Fruit fly (Drosophila melanogaster) whole organism, wandering third instar larva: Measurements from ENCODE around the gene Mip.

ENCODE experiments used
- Abd-B ChIP-seq: fragments of >200 bp; optimal IDR thresholded peaks from 2 replicates; lab custom pipeline; 2017; ENCODE audit warnings: missing biosample characterization, missing genetic modification characterization
- CG32264 ChIP-seq: fragments of 200-800 bp; sonication (Bioruptor generic); optimal IDR thresholded peaks from 2 replicates; lab custom pipeline; 2016; ENCODE audit warnings: missing biosample characterization, missing genetic modification characterization
- CG9705 ChIP-seq: fragments of 200-800 bp; sonication (Bioruptor generic); optimal IDR thresholded peaks from 2 replicates; lab custom pipeline; 2018; ENCODE audit warnings: missing biosample characterization, mild to moderate bottlenecking, missing genetic modification characterization
- CrebA ChIP-seq: fragments of 200-800 bp; sonication (Bioruptor generic); optimal IDR thresholded peaks from 2 replicates; lab custom pipeline; 2016; ENCODE audit warnings: missing biosample characterization, mild to moderate bottlenecking, missing genetic modification characterization, borderline replicate concordance
- Dfd ChIP-seq: fragments of >200 bp; optimal IDR thresholded peaks from 2 replicates; lab custom pipeline; 2017; ENCODE audit warnings: missing biosample characterization, missing genetic modification characterization
- Dif ChIP-seq: fragments of 200-275, 200-300 bp; sonication (Bioruptor generic); optimal IDR thresholded peaks from 2 replicates; lab custom pipeline; 2018; ENCODE audit warnings: missing biosample characterization, missing genetic modification characterization; ENCODE audit not compliant: partially characterized antibody
- GATAd ChIP-seq: sonication (Bioruptor generic); optimal IDR thresholded peaks from 2 replicates; lab custom pipeline; 2016; ENCODE audit warnings: missing biosample characterization, missing genetic modification characterization
- HLH106 ChIP-seq: fragments of 200-800 bp; optimal IDR thresholded peaks from 3 replicates; lab custom pipeline; 2019; ENCODE audit warnings: missing biosample characterization, mild to moderate bottlenecking, missing genetic modification characterization, moderate library complexity
- Hnf4 ChIP-seq: fragments of 200-800 bp; sonication (Bioruptor generic); optimal IDR thresholded peaks from 2 replicates; lab custom pipeline; 2016; ENCODE audit warnings: missing biosample characterization, mild to moderate bottlenecking, missing genetic modification characterization
- Hr78 ChIP-seq: fragments of >200 bp; optimal IDR thresholded peaks from 2 replicates; lab custom pipeline; 2017; ENCODE audit warnings: missing biosample characterization, missing genetic modification characterization
- Hr83 ChIP-seq: fragments of 200-300 bp; sonication (Bioruptor generic); optimal IDR thresholded peaks from 2 replicates; lab custom pipeline; 2016; ENCODE audit warnings: missing biosample characterization, mild to moderate bottlenecking, missing genetic modification characterization, moderate library complexity; ENCODE audit not compliant: poor library complexity, severe bottlenecking
- Jra ChIP-seq: sonication (Bioruptor generic); optimal IDR thresholded peaks from 2 replicates; lab custom pipeline; 2016; ENCODE audit warnings: missing biosample characterization, missing genetic modification characterization
- Mio ChIP-seq: sonication (Bioruptor generic); optimal IDR thresholded peaks from 2 replicates; lab custom pipeline; 2016; ENCODE audit warnings: missing biosample characterization, missing genetic modification characterization
- Myc ChIP-seq: fragments of >200 bp; optimal IDR thresholded peaks from 2 replicates; lab custom pipeline; 2017
- N ChIP-seq: fragments of >200 bp; optimal IDR thresholded peaks from 2 replicates; lab custom pipeline; 2018; ENCODE audit warnings: missing biosample characterization, missing external identifiers, missing genetic modification characterization
- OdsH ChIP-seq: fragments of 200-800 bp; sonication (Bioruptor generic); optimal IDR thresholded peaks from 2 replicates; lab custom pipeline; 2016; ENCODE audit warnings: missing biosample characterization, mild to moderate bottlenecking, missing genetic modification characterization
- Rel ChIP-seq, 2 experiments: fragments of 200-800 bp; sonication (Bioruptor generic) in 1 of 2; optimal IDR thresholded peaks; 2 replicates in 1 of 2; 3 replicates in 1 of 2; lab custom pipeline; 2016 to 2019; ENCODE audit warnings: mild to moderate bottlenecking in 2 of 2, missing biosample characterization in 2 of 2, missing genetic modification characterization in 2 of 2, moderate library complexity in 1 of 2
- Sp1 ChIP-seq: fragments of 200-800 bp; sonication (Bioruptor generic); optimal IDR thresholded peaks from 3 replicates; lab custom pipeline; 2019; ENCODE audit warnings: missing biosample characterization, mild to moderate bottlenecking, missing genetic modification characterization, moderate library complexity
- Vsx2 ChIP-seq: fragments of 200-300, 225-300 bp; sonication (Bioruptor generic); optimal IDR thresholded peaks from 2 replicates; lab custom pipeline; 2018; ENCODE audit warnings: missing biosample characterization, missing genetic modification characterization; ENCODE audit not compliant: partially characterized antibody
- br ChIP-seq: fragments of 200-800 bp; sonication (Bioruptor generic); optimal IDR thresholded peaks from 2 replicates; lab custom pipeline; 2016; ENCODE audit warnings: missing biosample characterization, missing genetic modification characterization
- brk ChIP-seq: fragments of 200-800 bp; sonication (Bioruptor generic); optimal IDR thresholded peaks from 2 replicates; lab custom pipeline; 2016; ENCODE audit warnings: missing biosample characterization, mild to moderate bottlenecking, missing genetic modification characterization
- dl ChIP-seq, 2 experiments: fragments of 175-275, 200-275 bp in 1 of 2; fragments of 200-275 bp in 1 of 2; sonication (Bioruptor generic); optimal IDR thresholded peaks; lab custom pipeline; 2018; ENCODE audit warnings: mild to moderate bottlenecking in 2 of 2, missing biosample characterization in 2 of 2, missing genetic modification characterization in 2 of 2, moderate library complexity in 2 of 2; ENCODE audit not compliant: partially characterized antibody in 2 of 2, insufficient read depth in 1 of 2
- dmrt93B ChIP-seq: fragments of 200-800 bp; sonication (Bioruptor generic); optimal IDR thresholded peaks from 2 replicates; lab custom pipeline; 2018; ENCODE audit warnings: missing biosample characterization, mild to moderate bottlenecking, missing genetic modification characterization
- ey ChIP-seq: fragments of 200-800 bp; sonication (Bioruptor generic); optimal IDR thresholded peaks from 2 replicates; lab custom pipeline; 2016; ENCODE audit warnings: missing biosample characterization, missing genetic modification characterization
- fru ChIP-seq: fragments of 200-800 bp; sonication (Bioruptor generic); optimal IDR thresholded peaks from 3 replicates; lab custom pipeline; 2016; ENCODE audit warnings: missing biosample characterization, mild to moderate bottlenecking, missing genetic modification characterization
- h ChIP-seq: fragments of 200-800 bp; sonication (Bioruptor generic); optimal IDR thresholded peaks from 3 replicates; lab custom pipeline; 2016; ENCODE audit warnings: missing biosample characterization, mild to moderate bottlenecking, missing genetic modification characterization
- jim ChIP-seq: fragments of 175-275, 200-325 bp; sonication (Bioruptor generic); optimal IDR thresholded peaks from 2 replicates; lab custom pipeline; 2016; ENCODE audit warnings: missing biosample characterization, mild to moderate bottlenecking, missing genetic modification characterization
- lola ChIP-seq: fragments of >200 bp; optimal IDR thresholded peaks from 2 replicates; lab custom pipeline; 2017; ENCODE audit warnings: missing biosample characterization, missing genetic modification characterization
- pan ChIP-seq: fragments of >200 bp; optimal IDR thresholded peaks from 2 replicates; lab custom pipeline; 2017
- psq ChIP-seq: fragments of 200-800 bp; sonication (Bioruptor generic); optimal IDR thresholded peaks from 3 replicates; lab custom pipeline; 2017; ENCODE audit warnings: missing biosample characterization, mild to moderate bottlenecking, missing genetic modification characterization, moderate library complexity
- rgr ChIP-seq: fragments of 200-800 bp; sonication (Bioruptor generic); optimal IDR thresholded peaks from 3 replicates; lab custom pipeline; 2016; ENCODE audit warnings: missing biosample characterization, mild to moderate bottlenecking, missing genetic modification characterization
- sage ChIP-seq: fragments of 200-800 bp; sonication (Bioruptor generic); optimal IDR thresholded peaks from 2 replicates; lab custom pipeline; 2016; ENCODE audit warnings: missing biosample characterization, mild to moderate bottlenecking, missing genetic modification characterization
- sv ChIP-seq: fragments of 200-800 bp; sonication (Bioruptor generic); optimal IDR thresholded peaks from 3 replicates; lab custom pipeline; 2016; ENCODE audit warnings: missing biosample characterization, missing genetic modification characterization
- woc ChIP-seq: sonication (Bioruptor generic); optimal IDR thresholded peaks from 2 replicates; lab custom pipeline; 2016; ENCODE audit warnings: missing biosample characterization, mild to moderate bottlenecking, missing genetic modification characterization

Gene Mip

DNA sequence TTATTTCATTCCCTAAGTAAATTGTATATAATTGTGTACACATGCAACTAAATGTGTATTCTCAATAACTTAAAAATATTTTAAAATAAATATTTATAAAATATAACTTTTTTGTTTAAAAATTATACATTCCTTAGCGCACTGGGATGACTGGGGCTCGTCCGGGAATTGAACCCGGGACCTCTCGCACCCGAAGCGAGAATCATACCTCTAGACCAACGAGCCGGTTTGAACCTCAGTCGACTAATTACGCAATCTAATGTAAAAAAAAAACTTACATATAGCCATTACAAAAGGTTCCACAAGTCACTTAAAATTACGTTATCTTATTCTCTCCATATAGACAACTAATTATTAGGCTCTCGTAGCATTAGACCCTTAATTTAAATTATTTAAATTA is 9.7 kb downstream of the Mip start:
- no peak for TF ChIP-seq CrebA (GFP tag; lab: Kevin White, UChicago)
- no peak for TF ChIP-seq Vsx2
- TF ChIP-seq N (GFP tag; lab: Kevin White, UChicago) = no peak
- TF ChIP-seq Abd-B (GFP tag; lab: Kevin White, UChicago) = no peak
- TF ChIP-seq sage (GFP tag; lab: Kevin White, UChicago) = no peak
- TF ChIP-seq rgr (GFP tag; lab: Kevin White, UChicago) = no peak
- TF ChIP-seq br (GFP tag; lab: Kevin White, UChicago) = no peak
- no peak for TF ChIP-seq CG32264
- TF ChIP-seq jim = no peak
- no peak for TF ChIP-seq sv (GFP tag; lab: Kevin White, UChicago)
- no peak for TF ChIP-seq Rel (GFP tag; optimal IDR thresholded peaks at IDR 0.05; lab: Kevin White, UChicago)
- TF ChIP-seq Rel (tag; optimal IDR thresholded peaks at IDR 0.05; lab: Kevin White, UChicago) = no peak
- TF ChIP-seq Dfd (GFP tag; lab: Kevin White, UChicago) = no peak
- no peak for TF ChIP-seq ey (GFP tag; lab: Kevin White, UChicago)
- no peak for TF ChIP-seq fru
- TF ChIP-seq OdsH = no peak
- no peak for TF ChIP-seq dmrt93B (GFP tag; lab: Kevin White, UChicago)
- TF ChIP-seq Sp1 (GFP tag; lab: Kevin White, UChicago) = no peak
- no peak for TF ChIP-seq pan
- no peak for TF ChIP-seq Dif (GFP tag; lab: Kevin White, UChicago)

- TF ChIP-seq Myc (lab: Kevin White, UChicago) = peak; percentile 55
- TF ChIP-seq CG32264 = no peak
These were observed 10.3 kb downstream of the Mip start, which contains the start of gene CG6479 for dm6 chr3L:17339122-17339521. Gene CG6479 (minus strand): TSS chr3L:17339262.

DNA sequence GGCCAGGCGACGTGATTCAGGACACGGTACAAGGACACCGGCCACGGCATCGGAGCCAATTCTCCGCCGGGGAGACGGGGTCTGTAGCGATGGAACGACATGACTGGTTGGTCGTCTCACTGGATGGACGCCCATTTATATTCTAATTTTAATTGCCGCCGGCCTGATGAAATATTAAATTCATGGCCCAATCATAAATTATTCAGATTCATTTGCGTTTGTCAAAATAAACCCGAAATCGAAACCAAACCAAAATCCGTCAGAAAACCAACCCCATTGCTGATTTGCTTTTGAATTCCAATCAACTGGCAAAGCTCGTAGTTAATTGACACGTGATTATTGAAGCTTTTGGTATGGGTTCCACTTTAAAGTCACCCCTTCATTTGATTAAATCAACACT is 20.4 kb downstream of the Mip start, which contains the start of gene Or74a:
Gene Or74a, minus strand, starts transcription at position 101 of the 400 bp plus-strand sequence.
- TF ChIP-seq lola (GFP tag; lab: Kevin White, UChicago) = no peak
- TF ChIP-seq Dif (GFP tag; lab: Kevin White, UChicago) = no peak
- no peak for TF ChIP-seq GATAd
- no peak for TF ChIP-seq dl (GFP tag; optimal IDR thresholded peaks at IDR 0.05; lab: Kevin White, UChicago; ENCODE audit: insufficient read depth in 1 of 2, partially characterized antibody in 2 of 2)
- no peak for TF ChIP-seq Jra (GFP tag; lab: Kevin White, UChicago)
- TF ChIP-seq CG9705 = no peak
- no peak for TF ChIP-seq woc (GFP tag; lab: Kevin White, UChicago)
- no peak for TF ChIP-seq jim
- TF ChIP-seq Vsx2 = no peak
- no peak for TF ChIP-seq Myc (lab: Kevin White, UChicago)
- TF ChIP-seq dmrt93B (GFP tag; lab: Kevin White, UChicago) = no peak
- no peak for TF ChIP-seq Dfd (GFP tag; lab: Kevin White, UChicago)
- no peak for TF ChIP-seq Hnf4 (GFP tag; lab: Kevin White, UChicago)
- TF ChIP-seq CrebA (GFP tag; lab: Kevin White, UChicago) = no peak
- no peak for TF ChIP-seq sage (GFP tag; lab: Kevin White, UChicago)

DNA sequence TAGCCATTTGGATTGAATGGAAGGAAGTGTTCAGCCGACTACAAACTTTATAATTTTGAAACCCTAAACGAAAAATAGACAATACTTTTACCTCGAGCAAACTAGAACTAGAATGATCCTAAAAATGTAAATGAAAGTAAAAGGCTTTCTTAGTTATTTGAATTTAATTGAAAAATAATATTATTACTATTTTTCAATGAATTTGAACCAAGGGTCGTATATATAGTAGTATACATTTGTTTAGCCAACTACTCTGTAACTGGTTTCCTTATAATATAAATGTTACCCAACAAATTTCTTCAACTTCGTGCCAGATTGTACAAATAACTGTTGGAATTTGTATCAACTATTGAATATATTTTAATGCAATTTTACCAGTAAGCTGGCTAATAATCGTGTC is 24.0 kb downstream of the Mip start, which contains the start of gene CG13725:
Gene CG13725, minus strand, starts transcription at position 101 of the 400 bp plus-strand sequence.
- TF ChIP-seq brk (GFP tag; lab: Kevin White, UChicago) = no peak

DNA sequence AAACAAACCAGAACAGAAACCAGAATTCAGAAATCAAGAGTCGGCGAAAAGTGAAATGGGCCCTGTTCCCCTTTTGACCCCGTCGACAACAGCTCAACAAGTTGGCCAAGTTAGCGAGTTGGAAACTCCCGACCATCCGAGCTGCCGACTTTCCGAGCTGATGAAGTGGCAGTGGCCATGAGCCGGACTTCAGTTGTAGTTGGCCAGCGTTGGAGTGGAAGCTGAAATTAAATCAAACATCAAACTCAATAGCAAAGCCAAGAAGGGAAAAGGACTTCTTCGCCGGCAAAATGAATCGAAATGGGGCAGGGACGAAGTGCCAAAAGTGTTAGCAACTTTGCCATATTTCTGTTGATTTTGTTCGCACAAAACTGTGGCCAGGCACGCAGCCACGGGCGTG is 26.9 kb downstream of the Mip start, which contains the start of gene CG13724:
Gene CG13724, plus strand, starts transcription at position 301 of the 400 bp plus-strand sequence.
- no peak for TF ChIP-seq Vsx2
- no peak for TF ChIP-seq Mio
- TF ChIP-seq lola (GFP tag; lab: Kevin White, UChicago) = no peak
- no peak for TF ChIP-seq HLH106 (tag; lab: Kevin White, UChicago)
- TF ChIP-seq h = no peak
- TF ChIP-seq brk (GFP tag; lab: Kevin White, UChicago) = no peak
- no peak for TF ChIP-seq rgr (GFP tag; lab: Kevin White, UChicago)
- no peak for TF ChIP-seq Sp1 (GFP tag; lab: Kevin White, UChicago)
- TF ChIP-seq CG32264 = no peak
- TF ChIP-seq Hr83 (GFP tag; lab: Kevin White, UChicago) = no peak
- no peak for TF ChIP-seq N (GFP tag; lab: Kevin White, UChicago)
- no peak for TF ChIP-seq CG9705
- no peak for TF ChIP-seq psq
- no peak for TF ChIP-seq Hr78 (GFP tag; lab: Kevin White, UChicago)
- TF ChIP-seq dl (GFP tag; optimal IDR thresholded peaks at IDR 0.05; lab: Kevin White, UChicago; ENCODE audit: insufficient read depth in 1 of 2, partially characterized antibody in 2 of 2) = no peak
